Worm (Caenorhabditis elegans): ENCODE data around the gene F41G4.7.

ce11 chrX:16807015-16807414 lies 29.2 kb downstream of the F41G4.7 start, which contains the start of gene mec-4:
- TF ChIP-seq Y22D7AL.16 (tag; optimal IDR thresholded peaks at IDR 0.05): no peak
- no peak for TF ChIP-seq elt-2 (tag; optimal IDR thresholded peaks at IDR 0.05)
- TF ChIP-seq pag-3 (tag; optimal IDR thresholded peaks at IDR 0.05; ENCODE audit: borderline replicate concordance): no peak
- no peak for TF ChIP-seq ama-1 (optimal IDR thresholded peaks at IDR 0.05)
- TF ChIP-seq ceh-6 (GFP tag; optimal IDR thresholded peaks at IDR 0.05): no peak
- no peak for TF ChIP-seq ceh-48 (tag; optimal IDR thresholded peaks at IDR 0.05)
- no peak for TF ChIP-seq ahr-1 (tag; optimal IDR thresholded peaks at IDR 0.05)
